Worm (Caenorhabditis elegans) whole organism, early embryonic: ENCODE measurements around the gene clec-167.

ENCODE experiments used
- B0310.2 ChIP-seq: sonication (generic microtip); optimal IDR thresholded peaks from 2 replicates; lab custom pipeline; 2016; ENCODE audit warnings: mild to moderate bottlenecking, missing genetic modification characterization, missing compliant biosample characterization
- F13C5.2 ChIP-seq: sonication (generic microtip); optimal IDR thresholded peaks from 2 replicates; lab custom pipeline; 2017; ENCODE audit warnings: mild to moderate bottlenecking, missing genetic modification characterization, inconsistent platforms, missing compliant biosample characterization
- aly-1 ChIP-seq: sonication (generic microtip); optimal IDR thresholded peaks from 2 replicates; lab custom pipeline; 2016; ENCODE audit warnings: missing genetic modification characterization, missing compliant biosample characterization
- ama-1 ChIP-seq: fragments of 150-350 bp; optimal IDR thresholded peaks from 2 replicates; lab custom pipeline; 2014
- ceh-13 ChIP-seq: fragments of 200-800 bp; sonication (Bioruptor generic); optimal IDR thresholded peaks from 2 replicates; lab custom pipeline; 2018; ENCODE audit warnings: mild to moderate bottlenecking, missing genetic modification characterization, missing compliant biosample characterization
- ceh-36 ChIP-seq: sonication (generic microtip); optimal IDR thresholded peaks from 2 replicates; lab custom pipeline; 2016; ENCODE audit warnings: missing genetic modification characterization, inconsistent platforms, missing compliant biosample characterization
- ets-7 ChIP-seq: sonication (generic microtip); optimal IDR thresholded peaks from 2 replicates; lab custom pipeline; 2016; ENCODE audit warnings: missing genotype, missing genetic modification characterization, missing compliant biosample characterization
- flt-1 ChIP-seq: fragments of 200-800 bp; sonication (Bioruptor generic); IDR thresholded peaks from 2 replicates; pipeline ENCODE4 v1.3.6; 2022; ENCODE audit warnings: missing genetic modification characterization, missing compliant biosample characterization
- hmbx-1 ChIP-seq: sonication (generic microtip); optimal IDR thresholded peaks from 2 replicates; lab custom pipeline; 2016; ENCODE audit warnings: mild to moderate bottlenecking, missing genetic modification characterization, missing compliant biosample characterization
- hmg-4 ChIP-seq: fragments of 200-800 bp; sonication (Bioruptor generic); optimal IDR thresholded peaks from 2 replicates; lab custom pipeline; 2018; ENCODE audit warnings: mild to moderate bottlenecking, missing genetic modification characterization, missing compliant biosample characterization
- hnd-1 ChIP-seq: sonication (generic microtip); optimal IDR thresholded peaks from 2 replicates; lab custom pipeline; 2016; ENCODE audit warnings: missing genetic modification characterization, missing compliant biosample characterization
- pes-1 ChIP-seq: fragments of 200-800 bp; sonication (Bioruptor generic); IDR thresholded peaks from 2 replicates; pipeline ENCODE4 v1.3.6; 2022; ENCODE audit warnings: missing genetic modification reagents, missing genetic modification characterization, missing compliant biosample characterization
- scrt-1 ChIP-seq: fragments of 200-800 bp; sonication (Bioruptor generic); IDR thresholded peaks from 2 replicates; pipeline ENCODE4 v1.3.6; 2022; ENCODE audit warnings: missing genetic modification characterization, missing compliant biosample characterization
- sea-1 ChIP-seq: fragments of 200-800 bp; sonication (Bioruptor generic); conservative IDR thresholded peaks from 2 replicates; pipeline ENCODE4 v1.3.6; 2022; ENCODE audit warnings: missing genetic modification characterization, missing compliant biosample characterization
- tbx-11 ChIP-seq: fragments of 200-800 bp; sonication (Bioruptor generic); IDR thresholded peaks from 2 replicates; pipeline ENCODE4 v1.3.6; 2022; ENCODE audit warnings: missing genetic modification characterization, missing compliant biosample characterization
- tbx-37 ChIP-seq: fragments of 200-800 bp; sonication (Bioruptor generic); conservative IDR thresholded peaks from 2 replicates; pipeline ENCODE4 v1.3.6; 2022; ENCODE audit warnings: missing genetic modification reagents, missing genetic modification characterization, missing compliant biosample characterization
- tra-4 ChIP-seq: sonication (generic microtip); optimal IDR thresholded peaks from 2 replicates; lab custom pipeline; 2017; ENCODE audit warnings: missing genetic modification characterization, missing compliant biosample characterization

The clec-167 gene

DNA sequence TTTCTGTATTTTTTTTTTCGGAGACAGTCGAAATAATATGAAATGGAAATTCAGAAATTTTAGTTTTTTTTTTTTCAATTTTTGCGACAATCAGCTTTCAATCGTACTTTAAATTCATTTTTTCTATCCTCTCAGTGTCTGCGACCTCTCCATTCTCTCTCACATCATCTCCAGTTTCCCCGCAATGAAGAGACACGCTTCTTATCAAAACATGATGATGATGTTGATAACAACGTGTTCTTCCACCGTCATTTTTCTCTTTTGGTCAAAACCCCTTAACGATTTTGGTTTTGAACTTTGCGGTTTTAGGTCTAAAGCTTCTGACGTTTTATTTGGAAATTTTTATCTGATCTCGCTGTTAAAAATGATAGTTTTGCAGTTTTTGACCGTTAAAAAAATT lies 46.2 kb downstream of the clec-167 start:
- TF ChIP-seq ceh-13 (GFP tag; lab: Kevin White, UChicago) (no peak), ets-7 (tag; lab: Kevin White, UChicago) (no peak), aly-1 (tag; lab: Kevin White, UChicago) (no peak), tbx-11 (GFP tag; lab: Robert Waterston, UW) (no peak), ama-1 (lab: Kevin White, UChicago) (no peak), pes-1 (GFP tag; lab: Robert Waterston, UW) (no peak), F13C5.2 (tag; lab: Kevin White, UChicago) (no peak), flt-1 (GFP tag; lab: Robert Waterston, UW) (no peak), hmg-4 (GFP tag; lab: Kevin White, UChicago) (no peak), sea-1 (no peak), tra-4 (no peak), scrt-1 (GFP tag; lab: Robert Waterston, UW) (no peak), tbx-37 (GFP tag; lab: Robert Waterston, UW) (no peak), ceh-36 (tag; lab: Kevin White, UChicago) (no peak)

DNA sequence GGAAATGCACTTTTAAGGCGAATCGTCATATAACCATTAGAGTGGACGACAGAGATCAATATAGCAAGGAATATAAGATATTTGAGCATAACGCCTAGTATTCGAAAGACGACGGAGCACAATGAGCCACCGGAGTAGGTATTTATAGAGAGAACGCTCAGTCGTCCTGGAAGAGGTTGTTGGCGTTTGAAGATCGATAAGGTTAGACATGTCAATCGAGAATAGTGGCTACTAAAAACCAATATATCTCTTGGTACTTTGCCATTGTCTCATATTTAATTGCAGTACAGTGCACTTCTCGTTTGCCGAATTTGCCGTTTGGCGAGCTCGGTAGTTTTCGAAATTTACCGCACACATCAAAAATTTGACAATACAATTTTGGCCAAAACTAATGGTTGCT lies 47.6 kb downstream of the clec-167 start, which contains the start of gene dsl-1:
Gene dsl-1, minus strand, starts transcription at position 101 of the 400 bp plus-strand sequence.
- no peak for TF ChIP-seq scrt-1 (GFP tag; lab: Robert Waterston, UW)
- no peak for TF ChIP-seq aly-1 (tag; lab: Kevin White, UChicago)
- TF ChIP-seq ceh-13 (GFP tag; lab: Kevin White, UChicago): no peak
- no peak for TF ChIP-seq sea-1
- no peak for TF ChIP-seq pes-1 (GFP tag; lab: Robert Waterston, UW)
- TF ChIP-seq hmg-4 (GFP tag; lab: Kevin White, UChicago): no peak
- TF ChIP-seq ets-7 (tag; lab: Kevin White, UChicago): no peak
- TF ChIP-seq tbx-11 (GFP tag; lab: Robert Waterston, UW): no peak
- no peak for TF ChIP-seq tbx-37 (GFP tag; lab: Robert Waterston, UW)
- no peak for TF ChIP-seq ama-1 (lab: Kevin White, UChicago)
- TF ChIP-seq flt-1 (GFP tag; lab: Robert Waterston, UW): no peak
- no peak for TF ChIP-seq ceh-36 (tag; lab: Kevin White, UChicago)
- no peak for TF ChIP-seq tra-4
- TF ChIP-seq F13C5.2 (tag; lab: Kevin White, UChicago): no peak
- no peak for TF ChIP-seq hnd-1 (tag; lab: Kevin White, UChicago)
- TF ChIP-seq hmbx-1 (tag; lab: Kevin White, UChicago): no peak
- no peak for TF ChIP-seq B0310.2

DNA sequence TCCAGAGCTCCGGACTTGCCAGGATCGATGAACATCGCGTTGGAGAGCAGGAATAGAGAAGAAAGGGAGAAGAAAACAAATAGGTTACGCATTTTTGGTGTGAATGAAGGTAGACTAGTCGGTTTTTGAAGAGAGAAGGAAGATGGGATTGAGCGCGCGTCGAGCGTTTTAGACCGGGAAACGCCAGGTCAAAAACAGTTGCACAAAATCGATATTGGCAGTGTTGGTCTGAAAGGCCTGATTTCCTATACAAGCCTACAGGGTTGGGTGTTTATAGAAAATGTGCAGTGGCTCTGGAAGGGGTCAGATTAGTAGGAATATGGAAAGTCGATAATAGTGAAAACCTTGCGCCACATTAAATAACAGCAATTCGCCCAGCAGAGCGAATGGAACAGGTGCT lies 50.7 kb downstream of the clec-167 start, which contains the start of gene dsl-2:
Gene dsl-2, minus strand, starts transcription at position 101 of the 400 bp plus-strand sequence.
- no peak for TF ChIP-seq tra-4
- no peak for TF ChIP-seq tbx-37 (GFP tag; lab: Robert Waterston, UW)
- TF ChIP-seq flt-1 (GFP tag; lab: Robert Waterston, UW): no peak
- TF ChIP-seq hnd-1 (tag; lab: Kevin White, UChicago): no peak
- no peak for TF ChIP-seq ets-7 (tag; lab: Kevin White, UChicago)
- TF ChIP-seq ceh-13 (GFP tag; lab: Kevin White, UChicago): no peak
- no peak for TF ChIP-seq ama-1 (lab: Kevin White, UChicago)
- TF ChIP-seq scrt-1 (GFP tag; lab: Robert Waterston, UW): no peak
- no peak for TF ChIP-seq B0310.2
- no peak for TF ChIP-seq hmbx-1 (tag; lab: Kevin White, UChicago)
- TF ChIP-seq sea-1: no peak
- TF ChIP-seq tbx-11 (GFP tag; lab: Robert Waterston, UW): no peak
- no peak for TF ChIP-seq ceh-36 (tag; lab: Kevin White, UChicago)
- no peak for TF ChIP-seq aly-1 (tag; lab: Kevin White, UChicago)
